Worm (Caenorhabditis elegans) whole organism, L4 larva: ENCODE measurements around the gene Y54G2A.38.

Experiments used
- R02D3.7 ChIP-seq: fragments of 150-350 bp; sonication (generic microtip); optimal IDR thresholded peaks from 3 replicates; lab custom pipeline; 2014; ENCODE audit warnings: missing biosample characterization, missing genetic modification characterization
- ama-1 ChIP-seq: fragments of 150-350 bp; optimal IDR thresholded peaks from 2 replicates; lab custom pipeline; 2014; ENCODE audit warnings: inconsistent platforms, mixed read lengths
- lin-38 ChIP-seq: fragments of 200-800 bp; sonication (Bioruptor generic); IDR thresholded peaks from 2 replicates; pipeline ENCODE4 v1.3.6; 2022; ENCODE audit warnings: missing genetic modification reagents, missing genetic modification characterization, missing compliant biosample characterization
- zag-1 ChIP-seq: fragments of 150-350 bp; optimal IDR thresholded peaks from 2 replicates; lab custom pipeline; 2014; ENCODE audit warnings: missing biosample characterization, missing genetic modification characterization

ce11 chrIV:2725784-2726183 lies 33.5 kb upstream of the Y54G2A.38 start, which contains the start of gene ubxn-2:
- no peak for TF ChIP-seq zag-1 (tag; lab: Kevin White, UChicago)
- TF ChIP-seq R02D3.7 (tag; lab: Kevin White, UChicago), result no peak
- peak; percentile 85 for TF ChIP-seq lin-38
- TF ChIP-seq ama-1 (lab: Kevin White, UChicago), result no peak
